Worm (Caenorhabditis elegans) whole organism, late embryonic: ENCODE results near the gene pfn-3.

Experiments used
- C08G9.2 ChIP-seq: sonication (generic microtip); optimal IDR thresholded peaks from 2 replicates; lab custom pipeline; 2016; ENCODE audit warnings: mild to moderate bottlenecking, missing genetic modification characterization, moderate library complexity, missing compliant biosample characterization
- C38D4.7 ChIP-seq: fragments of 200-800 bp; sonication (Bioruptor generic); optimal IDR thresholded peaks from 2 replicates; lab custom pipeline; 2018; ENCODE audit warnings: mild to moderate bottlenecking, missing genetic modification characterization, moderate library complexity, missing compliant biosample characterization
- F13H6.1 ChIP-seq: sonication (generic microtip); optimal IDR thresholded peaks from 2 replicates; lab custom pipeline; 2016; ENCODE audit warnings: missing genetic modification characterization, missing compliant biosample characterization
- K02D7.2 ChIP-seq: sonication (generic microtip); optimal IDR thresholded peaks from 2 replicates; lab custom pipeline; 2017; ENCODE audit warnings: mild to moderate bottlenecking, missing genetic modification characterization, missing compliant biosample characterization
- K09A11.1 ChIP-seq: sonication (generic microtip); optimal IDR thresholded peaks from 2 replicates; lab custom pipeline; 2017; ENCODE audit warnings: antibody characterized with exemption, mild to moderate bottlenecking, missing genetic modification characterization, missing compliant biosample characterization; ENCODE audit not compliant: insufficient read depth
- ceh-14 ChIP-seq: sonication (generic microtip); optimal IDR thresholded peaks from 2 replicates; lab custom pipeline; 2016; ENCODE audit warnings: missing genotype, missing genetic modification characterization, missing compliant biosample characterization
- ceh-18 ChIP-seq: sonication (generic microtip); optimal IDR thresholded peaks from 2 replicates; lab custom pipeline; 2016; ENCODE audit warnings: missing genetic modification characterization, missing compliant biosample characterization
- ceh-19 ChIP-seq: fragments of 200-800 bp; sonication (Bioruptor generic); optimal IDR thresholded peaks from 2 replicates; lab custom pipeline; 2018; ENCODE audit warnings: mild to moderate bottlenecking, missing genetic modification characterization, missing compliant biosample characterization
- ceh-2 ChIP-seq: sonication (generic microtip); optimal IDR thresholded peaks from 2 replicates; lab custom pipeline; 2016; ENCODE audit warnings: missing genotype, missing genetic modification characterization, missing compliant biosample characterization
- ceh-24 ChIP-seq: sonication (generic microtip); optimal IDR thresholded peaks from 2 replicates; lab custom pipeline; 2016; ENCODE audit warnings: mild to moderate bottlenecking, missing genetic modification characterization, missing compliant biosample characterization
- ceh-30 ChIP-seq: fragments of 150-350 bp; optimal IDR thresholded peaks from 2 replicates; lab custom pipeline; 2014; ENCODE audit warnings: missing biosample characterization, missing genetic modification characterization
- ceh-31 ChIP-seq: sonication (generic microtip); optimal IDR thresholded peaks from 2 replicates; lab custom pipeline; 2016; ENCODE audit warnings: missing genetic modification characterization, missing compliant biosample characterization
- ceh-34 ChIP-seq: sonication (generic microtip); optimal IDR thresholded peaks from 2 replicates; lab custom pipeline; 2016; ENCODE audit warnings: mild to moderate bottlenecking, missing genetic modification characterization, missing compliant biosample characterization
- ceh-45 ChIP-seq: fragments of 200-800 bp; sonication (Bioruptor generic); IDR thresholded peaks from 2 replicates; pipeline ENCODE4 v1.3.6; 2022; ENCODE audit warnings: missing genetic modification reagents, missing genetic modification characterization, missing compliant biosample characterization
- ceh-48 ChIP-seq: sonication (generic microtip); optimal IDR thresholded peaks from 2 replicates; lab custom pipeline; 2016; ENCODE audit warnings: missing genetic modification characterization, inconsistent platforms, missing compliant biosample characterization
- ceh-6 ChIP-seq: fragments of 200-800 bp; sonication (Bioruptor generic); optimal IDR thresholded peaks from 2 replicates; lab custom pipeline; 2018; ENCODE audit warnings: mild to moderate bottlenecking, missing genetic modification characterization, missing compliant biosample characterization
- ceh-9 ChIP-seq: sonication (generic microtip); optimal IDR thresholded peaks from 2 replicates; lab custom pipeline; 2016; ENCODE audit warnings: mild to moderate bottlenecking, missing genetic modification characterization, inconsistent platforms, missing compliant biosample characterization
- che-1 ChIP-seq: sonication (generic microtip); optimal IDR thresholded peaks from 2 replicates; lab custom pipeline; 2016; ENCODE audit warnings: mild to moderate bottlenecking, missing genetic modification characterization, missing compliant biosample characterization
- dve-1 ChIP-seq: sonication (generic microtip); optimal IDR thresholded peaks from 2 replicates; lab custom pipeline; 2017; ENCODE audit warnings: antibody characterized with exemption, mild to moderate bottlenecking, missing genetic modification characterization, missing compliant biosample characterization
- elt-2 ChIP-seq: sonication (generic microtip); optimal IDR thresholded peaks from 2 replicates; lab custom pipeline; 2016; ENCODE audit warnings: missing genetic modification reagents, missing genetic modification characterization, missing compliant biosample characterization
- ets-4 ChIP-seq: sonication (generic microtip); optimal IDR thresholded peaks from 2 replicates; lab custom pipeline; 2016; ENCODE audit warnings: missing genetic modification characterization, missing compliant biosample characterization
- fax-1 ChIP-seq: sonication (generic microtip); optimal IDR thresholded peaks from 2 replicates; lab custom pipeline; 2016; ENCODE audit warnings: missing genotype, missing genetic modification characterization, missing compliant biosample characterization
- fkh-10 ChIP-seq: fragments of 150-350 bp; optimal IDR thresholded peaks from 2 replicates; lab custom pipeline; 2014; ENCODE audit warnings: missing biosample characterization, missing genetic modification reagents, missing genetic modification characterization
- hlh-13 ChIP-seq: fragments of 200-800 bp; sonication (Bioruptor generic); optimal IDR thresholded peaks from 2 replicates; lab custom pipeline; 2018; ENCODE audit warnings: mild to moderate bottlenecking, missing genetic modification characterization, missing compliant biosample characterization
- hlh-30 ChIP-seq: sonication (generic microtip); optimal IDR thresholded peaks from 2 replicates; lab custom pipeline; 2017; ENCODE audit warnings: antibody characterized with exemption, missing genetic modification characterization, missing compliant biosample characterization; ENCODE audit not compliant: insufficient read depth
- hlh-6 ChIP-seq: sonication (generic microtip); optimal IDR thresholded peaks from 2 replicates; lab custom pipeline; 2016; ENCODE audit warnings: missing genotype, missing genetic modification characterization, missing compliant biosample characterization
- hlh-8 ChIP-seq: sonication (generic microtip); optimal IDR thresholded peaks from 2 replicates; lab custom pipeline; 2016; ENCODE audit warnings: missing genotype, missing genetic modification characterization, missing compliant biosample characterization
- lim-6 ChIP-seq: sonication (generic microtip); optimal IDR thresholded peaks from 2 replicates; lab custom pipeline; 2016; ENCODE audit warnings: missing genetic modification characterization, missing compliant biosample characterization
- lin-11 ChIP-seq: fragments of 200-800 bp; sonication (Bioruptor generic); optimal IDR thresholded peaks from 2 replicates; lab custom pipeline; 2018; ENCODE audit warnings: mild to moderate bottlenecking, missing genetic modification characterization, missing compliant biosample characterization
- madf-2 ChIP-seq: sonication (generic microtip); optimal IDR thresholded peaks from 2 replicates; lab custom pipeline; 2017; ENCODE audit warnings: missing genetic modification characterization, missing compliant biosample characterization
- nfya-1 ChIP-seq: sonication (generic microtip); optimal IDR thresholded peaks from 2 replicates; lab custom pipeline; 2017; ENCODE audit warnings: missing genetic modification characterization, mild to moderate bottlenecking, missing compliant biosample characterization, antibody characterized with exemption, moderate library complexity
- nhr-232 ChIP-seq: sonication (generic microtip); optimal IDR thresholded peaks from 2 replicates; lab custom pipeline; 2016; ENCODE audit warnings: missing genetic modification characterization, missing compliant biosample characterization
- npax-4 ChIP-seq: sonication (generic microtip); optimal IDR thresholded peaks from 2 replicates; lab custom pipeline; 2016; ENCODE audit warnings: missing genetic modification characterization, missing compliant biosample characterization
- pax-1 ChIP-seq: fragments of 150-350 bp; optimal IDR thresholded peaks from 2 replicates; lab custom pipeline; 2014; ENCODE audit warnings: missing biosample characterization, missing genetic modification characterization
- pha-2 ChIP-seq: sonication (generic microtip); optimal IDR thresholded peaks from 2 replicates; lab custom pipeline; 2017; ENCODE audit warnings: mild to moderate bottlenecking, missing genetic modification characterization, missing compliant biosample characterization
- pqm-1 ChIP-seq: sonication (generic microtip); optimal IDR thresholded peaks from 2 replicates; lab custom pipeline; 2016; ENCODE audit warnings: missing genetic modification characterization, missing compliant biosample characterization
- pros-1 ChIP-seq: fragments of 150-350 bp; optimal IDR thresholded peaks from 2 replicates; lab custom pipeline; 2014; ENCODE audit warnings: missing biosample characterization, missing genetic modification reagents, missing genetic modification characterization
- ref-2 ChIP-seq: sonication (generic microtip); optimal IDR thresholded peaks from 2 replicates; lab custom pipeline; 2016; ENCODE audit warnings: missing genetic modification characterization, missing compliant biosample characterization
- rnt-1 ChIP-seq: sonication (generic microtip); optimal IDR thresholded peaks from 2 replicates; lab custom pipeline; 2016; ENCODE audit warnings: missing genetic modification characterization, missing compliant biosample characterization
- sdc-2 ChIP-seq: sonication (generic microtip); optimal IDR thresholded peaks from 2 replicates; lab custom pipeline; 2016; ENCODE audit warnings: missing genotype, missing genetic modification characterization, missing compliant biosample characterization
- sox-2 ChIP-seq: fragments of 200-800 bp; sonication (Bioruptor generic); IDR thresholded peaks from 2 replicates; pipeline ENCODE4 v1.3.6; 2022; ENCODE audit warnings: missing genetic modification reagents, missing genetic modification characterization, missing compliant biosample characterization
- sox-4 ChIP-seq: sonication (generic microtip); optimal IDR thresholded peaks from 2 replicates; lab custom pipeline; 2017; ENCODE audit warnings: mild to moderate bottlenecking, missing genetic modification characterization, inconsistent platforms, missing compliant biosample characterization
- tbx-2 ChIP-seq: sonication (generic microtip); optimal IDR thresholded peaks from 2 replicates; lab custom pipeline; 2016; ENCODE audit warnings: missing genetic modification characterization, missing compliant biosample characterization
- tbx-7 ChIP-seq: sonication (generic microtip); optimal IDR thresholded peaks from 2 replicates; lab custom pipeline; 2016; ENCODE audit warnings: missing genotype, missing genetic modification characterization, missing compliant biosample characterization
- ttx-3 ChIP-seq: sonication (generic microtip); optimal IDR thresholded peaks from 2 replicates; lab custom pipeline; 2016; ENCODE audit warnings: missing genetic modification reagents, missing genetic modification characterization, missing compliant biosample characterization
- unc-55 ChIP-seq: sonication (generic microtip); optimal IDR thresholded peaks from 2 replicates; lab custom pipeline; 2017; ENCODE audit warnings: missing biosample characterization, missing genetic modification reagents, missing genetic modification characterization
- unc-86 ChIP-seq: sonication (generic microtip); optimal IDR thresholded peaks from 2 replicates; lab custom pipeline; 2016; ENCODE audit warnings: missing genetic modification characterization, missing compliant biosample characterization
- ztf-16 ChIP-seq: sonication (generic microtip); optimal IDR thresholded peaks from 2 replicates; lab custom pipeline; 2017; ENCODE audit warnings: missing genetic modification characterization, missing compliant biosample characterization

pfn-3 gene

DNA sequence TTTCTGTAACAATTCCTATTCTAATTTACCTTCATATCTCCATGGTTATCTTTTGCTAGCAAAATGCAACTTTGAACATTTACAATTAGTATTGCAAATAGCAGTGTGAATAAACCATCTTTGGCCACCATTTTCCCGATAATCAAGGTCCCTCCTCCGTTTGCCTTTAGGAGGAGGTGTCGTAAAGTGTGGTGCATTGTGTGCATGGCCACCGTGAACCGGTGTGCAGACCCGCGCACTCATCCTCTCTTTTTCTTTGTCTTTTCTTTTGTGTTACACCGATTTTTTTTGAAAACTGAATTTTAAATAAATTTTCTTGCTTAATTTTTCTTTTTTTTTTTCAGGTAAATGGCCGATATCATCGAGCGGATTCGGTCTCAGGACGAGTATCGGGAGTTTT is 16.4 kb upstream of the pfn-3 start, which contains the start of the genes pigx-1 and rme-6:
TSS of gene pigx-1 (minus strand) at position 206 of the 400 bp plus-strand sequence.
TSS of gene rme-6 (plus strand) at position 345 of the 400 bp plus-strand sequence.
- TF ChIP-seq ceh-48 (tag; lab: Kevin White, UChicago) (peak; percentile 10), sox-4 (tag; lab: Kevin White, UChicago) (no peak), dve-1 (tag; lab: Kevin White, UChicago) (no peak), nfya-1 (peak; percentile 24), ceh-6 (GFP tag; lab: Kevin White, UChicago) (no peak)

- TF ChIP-seq ceh-24 (tag; lab: Kevin White, UChicago) (no peak), sox-2 (no peak)
These were observed 13.9 kb upstream of the pfn-3 start for ce11 chrX:1094332-1094731.

DNA sequence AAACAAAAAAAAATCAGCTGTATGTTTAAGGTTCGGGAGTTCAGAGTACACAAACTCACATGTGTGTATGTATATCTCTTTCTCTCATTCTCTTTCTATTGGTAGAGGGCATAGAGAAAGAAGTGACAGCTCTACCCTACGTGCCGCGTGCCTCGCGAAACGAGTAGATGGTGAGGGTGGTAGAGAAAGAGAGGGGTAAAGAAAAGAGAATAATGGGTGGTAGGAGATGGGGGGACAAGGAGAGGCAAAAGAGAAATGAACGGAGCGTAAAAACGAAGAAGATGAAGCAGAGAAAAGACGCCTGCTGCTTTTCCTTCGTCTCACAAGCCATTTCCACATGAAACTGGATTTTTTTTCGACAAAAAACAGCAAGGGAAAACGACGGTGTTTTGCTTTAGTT is 12.7 kb upstream of the pfn-3 start:
- TF ChIP-seq ceh-45 (no peak), K09A11.1 (tag; lab: Kevin White, UChicago) (peak; percentile 7), lin-11 (no peak), npax-4 (tag; lab: Kevin White, UChicago) (no peak), ceh-14 (tag; lab: Kevin White, UChicago) (peak; percentile 66), ceh-31 (tag; lab: Kevin White, UChicago) (peak; percentile 93), ets-4 (tag; lab: Kevin White, UChicago) (peak; percentile 64), ceh-34 (tag; lab: Kevin White, UChicago) (peak; percentile 91), pha-2 (tag; lab: Kevin White, UChicago) (no peak), C08G9.2 (tag; lab: Kevin White, UChicago) (peak; percentile 49), ceh-19 (GFP tag; lab: Kevin White, UChicago) (peak; percentile 8), nhr-232 (tag; lab: Kevin White, UChicago) (peak; percentile 3), ceh-9 (tag; lab: Kevin White, UChicago) (no peak), ceh-6 (GFP tag; lab: Kevin White, UChicago) (no peak), ceh-24 (tag; lab: Kevin White, UChicago) (no peak), hlh-6 (peak; percentile 71), tbx-7 (tag; lab: Kevin White, UChicago) (no peak), fax-1 (tag; lab: Kevin White, UChicago) (peak; percentile 43), sdc-2 (peak; percentile 88), tbx-2 (tag; lab: Kevin White, UChicago) (peak; percentile 85), pax-1 (tag; lab: Kevin White, UChicago) (no peak), hlh-13 (GFP tag; lab: Kevin White, UChicago) (no peak), pros-1 (tag; lab: Kevin White, UChicago) (peak; percentile 79), ceh-30 (tag; lab: Kevin White, UChicago) (peak; percentile 59), hlh-8 (tag; lab: Kevin White, UChicago) (peak; percentile 86), ztf-16 (tag; lab: Kevin White, UChicago) (peak; percentile 38), fkh-10 (GFP tag; lab: Kevin White, UChicago) (no peak), ttx-3 (tag; lab: Kevin White, UChicago) (no peak), K02D7.2 (tag; lab: Kevin White, UChicago) (no peak), ceh-2 (tag; lab: Kevin White, UChicago) (peak; percentile 80), unc-86 (tag; lab: Kevin White, UChicago) (no peak), ref-2 (tag; lab: Kevin White, UChicago) (peak; percentile 74), C38D4.7 (no peak), lim-6 (tag; lab: Kevin White, UChicago) (no peak), rnt-1 (tag; lab: Kevin White, UChicago) (peak; percentile 70), sox-2 (peak; percentile 70), pqm-1 (tag; lab: Kevin White, UChicago) (peak; percentile 55), F13H6.1 (peak; percentile 85), ceh-18 (peak; percentile 99), che-1 (no peak), elt-2 (tag; lab: Kevin White, UChicago) (peak; percentile 35), unc-55 (GFP tag; lab: Kevin White, UChicago) (peak; percentile 100), nfya-1 (peak; percentile 95), hlh-30 (tag; lab: Kevin White, UChicago) (peak; percentile 97), madf-2 (tag; lab: Kevin White, UChicago) (peak; percentile 63), dve-1 (tag; lab: Kevin White, UChicago) (peak; percentile 72), sox-4 (tag; lab: Kevin White, UChicago) (peak; percentile 51)
